Worm (Caenorhabditis elegans) whole organism, late embryonic: ENCODE results near the gene tsr-2.
A peak's percentile ranks its signal among the peaks of the same experiment; 100 is the strongest.
"Not testable (repeated sequence)": the region's sequence is repeated elsewhere in the genome, so short reads cannot be mapped to it uniquely, and the experiment has no call there.

Experiments used
- C08G9.2 ChIP-seq: sonication (generic microtip); optimal IDR thresholded peaks from 2 replicates; lab custom pipeline; 2016; ENCODE audit warnings: mild to moderate bottlenecking, missing genetic modification characterization, moderate library complexity, missing compliant biosample characterization
- C38D4.7 ChIP-seq: fragments of 200-800 bp; sonication (Bioruptor generic); optimal IDR thresholded peaks from 2 replicates; lab custom pipeline; 2018; ENCODE audit warnings: mild to moderate bottlenecking, missing genetic modification characterization, moderate library complexity, missing compliant biosample characterization
- K02D7.2 ChIP-seq: sonication (generic microtip); optimal IDR thresholded peaks from 2 replicates; lab custom pipeline; 2017; ENCODE audit warnings: mild to moderate bottlenecking, missing genetic modification characterization, missing compliant biosample characterization
- K09A11.1 ChIP-seq: sonication (generic microtip); optimal IDR thresholded peaks from 2 replicates; lab custom pipeline; 2017; ENCODE audit warnings: antibody characterized with exemption, mild to moderate bottlenecking, missing genetic modification characterization, missing compliant biosample characterization; ENCODE audit not compliant: insufficient read depth
- Y22D7AL.16 ChIP-seq: sonication (generic microtip); optimal IDR thresholded peaks from 2 replicates; lab custom pipeline; 2016; ENCODE audit warnings: missing genetic modification characterization, missing compliant biosample characterization
- ahr-1 ChIP-seq: sonication (generic microtip); optimal IDR thresholded peaks from 2 replicates; lab custom pipeline; 2016; ENCODE audit warnings: missing genetic modification characterization, missing compliant biosample characterization
- ama-1 ChIP-seq: fragments of 150-350 bp; optimal IDR thresholded peaks from 2 replicates; lab custom pipeline; 2014
- ceh-14 ChIP-seq: sonication (generic microtip); optimal IDR thresholded peaks from 2 replicates; lab custom pipeline; 2016; ENCODE audit warnings: missing genotype, missing genetic modification characterization, missing compliant biosample characterization
- ceh-18 ChIP-seq: sonication (generic microtip); optimal IDR thresholded peaks from 2 replicates; lab custom pipeline; 2016; ENCODE audit warnings: missing genetic modification characterization, missing compliant biosample characterization
- ceh-2 ChIP-seq: sonication (generic microtip); optimal IDR thresholded peaks from 2 replicates; lab custom pipeline; 2016; ENCODE audit warnings: missing genotype, missing genetic modification characterization, missing compliant biosample characterization
- ceh-24 ChIP-seq: sonication (generic microtip); optimal IDR thresholded peaks from 2 replicates; lab custom pipeline; 2016; ENCODE audit warnings: mild to moderate bottlenecking, missing genetic modification characterization, missing compliant biosample characterization
- ceh-30 ChIP-seq: fragments of 150-350 bp; optimal IDR thresholded peaks from 2 replicates; lab custom pipeline; 2014; ENCODE audit warnings: missing biosample characterization, missing genetic modification characterization
- ceh-31 ChIP-seq: sonication (generic microtip); optimal IDR thresholded peaks from 2 replicates; lab custom pipeline; 2016; ENCODE audit warnings: missing genetic modification characterization, missing compliant biosample characterization
- ceh-48 ChIP-seq: sonication (generic microtip); optimal IDR thresholded peaks from 2 replicates; lab custom pipeline; 2016; ENCODE audit warnings: missing genetic modification characterization, inconsistent platforms, missing compliant biosample characterization
- che-1 ChIP-seq: sonication (generic microtip); optimal IDR thresholded peaks from 2 replicates; lab custom pipeline; 2016; ENCODE audit warnings: mild to moderate bottlenecking, missing genetic modification characterization, missing compliant biosample characterization
- dve-1 ChIP-seq: sonication (generic microtip); optimal IDR thresholded peaks from 2 replicates; lab custom pipeline; 2017; ENCODE audit warnings: antibody characterized with exemption, mild to moderate bottlenecking, missing genetic modification characterization, missing compliant biosample characterization
- elt-2 ChIP-seq: sonication (generic microtip); optimal IDR thresholded peaks from 2 replicates; lab custom pipeline; 2016; ENCODE audit warnings: missing genetic modification reagents, missing genetic modification characterization, missing compliant biosample characterization
- elt-4 ChIP-seq: sonication (generic microtip); optimal IDR thresholded peaks from 2 replicates; lab custom pipeline; 2016; ENCODE audit warnings: missing genetic modification characterization, missing compliant biosample characterization
- eyg-1 ChIP-seq: sonication (generic microtip); optimal IDR thresholded peaks from 2 replicates; lab custom pipeline; 2016; ENCODE audit warnings: missing genotype, missing genetic modification characterization, missing compliant biosample characterization
- fkh-10 ChIP-seq: fragments of 150-350 bp; optimal IDR thresholded peaks from 2 replicates; lab custom pipeline; 2014; ENCODE audit warnings: missing biosample characterization, missing genetic modification reagents, missing genetic modification characterization
- fkh-6 ChIP-seq: sonication (generic microtip); optimal IDR thresholded peaks from 2 replicates; lab custom pipeline; 2016; ENCODE audit warnings: missing genetic modification characterization, missing compliant biosample characterization
- hlh-13 ChIP-seq: fragments of 200-800 bp; sonication (Bioruptor generic); optimal IDR thresholded peaks from 2 replicates; lab custom pipeline; 2018; ENCODE audit warnings: mild to moderate bottlenecking, missing genetic modification characterization, missing compliant biosample characterization
- hlh-30 ChIP-seq: sonication (generic microtip); optimal IDR thresholded peaks from 2 replicates; lab custom pipeline; 2017; ENCODE audit warnings: antibody characterized with exemption, missing genetic modification characterization, missing compliant biosample characterization; ENCODE audit not compliant: insufficient read depth
- hlh-6 ChIP-seq: sonication (generic microtip); optimal IDR thresholded peaks from 2 replicates; lab custom pipeline; 2016; ENCODE audit warnings: missing genotype, missing genetic modification characterization, missing compliant biosample characterization
- hlh-8 ChIP-seq: sonication (generic microtip); optimal IDR thresholded peaks from 2 replicates; lab custom pipeline; 2016; ENCODE audit warnings: missing genotype, missing genetic modification characterization, missing compliant biosample characterization
- lim-6 ChIP-seq: sonication (generic microtip); optimal IDR thresholded peaks from 2 replicates; lab custom pipeline; 2016; ENCODE audit warnings: missing genetic modification characterization, missing compliant biosample characterization
- lin-11 ChIP-seq: fragments of 200-800 bp; sonication (Bioruptor generic); optimal IDR thresholded peaks from 2 replicates; lab custom pipeline; 2018; ENCODE audit warnings: mild to moderate bottlenecking, missing genetic modification characterization, missing compliant biosample characterization
- mec-3 ChIP-seq: sonication (generic microtip); optimal IDR thresholded peaks from 2 replicates; lab custom pipeline; 2016; ENCODE audit warnings: borderline replicate concordance, missing genetic modification characterization, missing compliant biosample characterization
- nfya-1 ChIP-seq: sonication (generic microtip); optimal IDR thresholded peaks from 2 replicates; lab custom pipeline; 2017; ENCODE audit warnings: missing genetic modification characterization, mild to moderate bottlenecking, missing compliant biosample characterization, antibody characterized with exemption, moderate library complexity
- nhr-232 ChIP-seq: sonication (generic microtip); optimal IDR thresholded peaks from 2 replicates; lab custom pipeline; 2016; ENCODE audit warnings: missing genetic modification characterization, missing compliant biosample characterization
- npax-4 ChIP-seq: sonication (generic microtip); optimal IDR thresholded peaks from 2 replicates; lab custom pipeline; 2016; ENCODE audit warnings: missing genetic modification characterization, missing compliant biosample characterization
- pag-3 ChIP-seq: sonication (generic microtip); optimal IDR thresholded peaks from 2 replicates; lab custom pipeline; 2016; ENCODE audit warnings: missing compliant biosample characterization, missing genetic modification characterization, borderline replicate concordance
- pat-9 ChIP-seq: fragments of 200-800 bp; sonication (Bioruptor generic); optimal IDR thresholded peaks from 2 replicates; lab custom pipeline; 2018; ENCODE audit warnings: mild to moderate bottlenecking, missing genetic modification characterization, moderate library complexity, missing compliant biosample characterization
- pax-1 ChIP-seq: fragments of 150-350 bp; optimal IDR thresholded peaks from 2 replicates; lab custom pipeline; 2014; ENCODE audit warnings: missing biosample characterization, missing genetic modification characterization
- pha-4 ChIP-seq: fragments of 150-350 bp; optimal IDR thresholded peaks from 2 replicates; lab custom pipeline; 2018; ENCODE audit warnings: missing biosample characterization, missing genetic modification reagents, missing genetic modification characterization
- pqm-1 ChIP-seq: sonication (generic microtip); optimal IDR thresholded peaks from 2 replicates; lab custom pipeline; 2016; ENCODE audit warnings: missing genetic modification characterization, missing compliant biosample characterization
- pros-1 ChIP-seq: fragments of 150-350 bp; optimal IDR thresholded peaks from 2 replicates; lab custom pipeline; 2014; ENCODE audit warnings: missing biosample characterization, missing genetic modification reagents, missing genetic modification characterization
- ref-2 ChIP-seq: sonication (generic microtip); optimal IDR thresholded peaks from 2 replicates; lab custom pipeline; 2016; ENCODE audit warnings: missing genetic modification characterization, missing compliant biosample characterization
- sdc-2 ChIP-seq: sonication (generic microtip); optimal IDR thresholded peaks from 2 replicates; lab custom pipeline; 2016; ENCODE audit warnings: missing genotype, missing genetic modification characterization, missing compliant biosample characterization
- tbx-2 ChIP-seq: sonication (generic microtip); optimal IDR thresholded peaks from 2 replicates; lab custom pipeline; 2016; ENCODE audit warnings: missing genetic modification characterization, missing compliant biosample characterization
- tbx-7 ChIP-seq: sonication (generic microtip); optimal IDR thresholded peaks from 2 replicates; lab custom pipeline; 2016; ENCODE audit warnings: missing genotype, missing genetic modification characterization, missing compliant biosample characterization
- unc-42 ChIP-seq: sonication (generic microtip); optimal IDR thresholded peaks from 2 replicates; lab custom pipeline; 2016; ENCODE audit warnings: missing genotype, missing genetic modification characterization, missing compliant biosample characterization
- unc-55 ChIP-seq: sonication (generic microtip); optimal IDR thresholded peaks from 2 replicates; lab custom pipeline; 2017; ENCODE audit warnings: missing biosample characterization, missing genetic modification reagents, missing genetic modification characterization
- unc-86 ChIP-seq: sonication (generic microtip); optimal IDR thresholded peaks from 2 replicates; lab custom pipeline; 2016; ENCODE audit warnings: missing genetic modification characterization, missing compliant biosample characterization
- zip-5 ChIP-seq: sonication (generic microtip); optimal IDR thresholded peaks from 2 replicates; lab custom pipeline; 2016; ENCODE audit warnings: missing genetic modification characterization, missing compliant biosample characterization

The tsr-2 gene

ce11 chrIV:16659475-16659874, 3.1 kb downstream of the tsr-2 start:
- TF ChIP-seq pros-1 (tag; lab: Kevin White, UChicago) = no peak
- TF ChIP-seq fkh-6 (tag; lab: Kevin White, UChicago) = no peak
- no peak for TF ChIP-seq pat-9 (tag; lab: Kevin White, UChicago)
- TF ChIP-seq eyg-1 (tag; lab: Kevin White, UChicago) = no peak
- TF ChIP-seq hlh-30 (tag; lab: Kevin White, UChicago) = no peak
- TF ChIP-seq unc-86 (tag; lab: Kevin White, UChicago) = no peak
- no peak for TF ChIP-seq mec-3
- no peak for TF ChIP-seq nfya-1 (tag; lab: Kevin White, UChicago)
- TF ChIP-seq pha-4 (tag; lab: Kevin White, UChicago) = no peak
- no peak for TF ChIP-seq pqm-1 (tag; lab: Kevin White, UChicago)
- TF ChIP-seq ceh-31 (tag; lab: Kevin White, UChicago) = no peak
- no peak for TF ChIP-seq hlh-8 (tag; lab: Kevin White, UChicago)
- no peak for TF ChIP-seq sdc-2
- TF ChIP-seq Y22D7AL.16 (tag; lab: Kevin White, UChicago) = no peak
- TF ChIP-seq C38D4.7 (GFP tag; lab: Kevin White, UChicago) = no peak
- no peak for TF ChIP-seq zip-5 (tag; lab: Kevin White, UChicago)
- no peak for TF ChIP-seq pag-3 (tag; lab: Kevin White, UChicago)
- no peak for TF ChIP-seq ceh-14
- no peak for TF ChIP-seq nhr-232 (tag; lab: Kevin White, UChicago)

ce11 chrIV:16663591-16663990, 7.2 kb downstream of the tsr-2 start:
- TF ChIP-seq ceh-14 = peak; percentile 64
- no peak for TF ChIP-seq ref-2 (tag; lab: Kevin White, UChicago)
- TF ChIP-seq mec-3 = no peak
- peak; percentile 67 for TF ChIP-seq tbx-2
- no peak for TF ChIP-seq hlh-8 (tag; lab: Kevin White, UChicago)
- no peak for TF ChIP-seq ahr-1 (tag; lab: Kevin White, UChicago)
- peak; percentile 27 for TF ChIP-seq unc-42 (tag; lab: Kevin White, UChicago)
- TF ChIP-seq ceh-24 (tag; lab: Kevin White, UChicago) = no peak
- peak; percentile 8 for TF ChIP-seq dve-1 (tag; lab: Kevin White, UChicago)
- TF ChIP-seq hlh-6 (tag; lab: Kevin White, UChicago) = no peak
- TF ChIP-seq elt-2 = peak; percentile 6
- peak; percentile 60 for TF ChIP-seq nfya-1 (tag; lab: Kevin White, UChicago)
- TF ChIP-seq ceh-31 (tag; lab: Kevin White, UChicago) = peak; percentile 52
- TF ChIP-seq ceh-18 = peak; percentile 55

ce11 chrIV:16664020-16664419, 7.6 kb downstream of the tsr-2 start, which contains the start of gene sta-1:
sta-1 (plus strand) TSS chrIV:16664320.
- TF ChIP-seq lin-11 (tag; lab: Kevin White, UChicago); ama-1 (lab: Kevin White, UChicago); hlh-30 (tag; lab: Kevin White, UChicago): not testable (repeated sequence)
- TF ChIP-seq, all 69 proteins: peak for 0; not testable (repeated sequence) for 69

- no peak for TF ChIP-seq pqm-1 (tag; lab: Kevin White, UChicago)
- no peak for TF ChIP-seq npax-4 (tag; lab: Kevin White, UChicago)
- no peak for TF ChIP-seq K09A11.1
- TF ChIP-seq tbx-7 (tag; lab: Kevin White, UChicago) = no peak
- TF ChIP-seq ama-1 (lab: Kevin White, UChicago) = no peak
- no peak for TF ChIP-seq ref-2 (tag; lab: Kevin White, UChicago)
- TF ChIP-seq pax-1 (tag; lab: Kevin White, UChicago) = no peak
- TF ChIP-seq pat-9 (tag; lab: Kevin White, UChicago) = no peak
- no peak for TF ChIP-seq pag-3 (tag; lab: Kevin White, UChicago)
- no peak for TF ChIP-seq lim-6 (tag; lab: Kevin White, UChicago)
- TF ChIP-seq elt-4 = no peak
- TF ChIP-seq K02D7.2 (tag; lab: Kevin White, UChicago) = no peak
- peak; percentile 7 for TF ChIP-seq C08G9.2 (tag; lab: Kevin White, UChicago)
- TF ChIP-seq nfya-1 (tag; lab: Kevin White, UChicago) = peak; percentile 15
- TF ChIP-seq ceh-2 (tag; lab: Kevin White, UChicago) = no peak
- TF ChIP-seq fkh-10 (GFP tag; lab: Kevin White, UChicago) = no peak
- no peak for TF ChIP-seq unc-55
- peak; percentile 32 for TF ChIP-seq nhr-232 (tag; lab: Kevin White, UChicago)
- TF ChIP-seq pros-1 (tag; lab: Kevin White, UChicago) = no peak
- TF ChIP-seq ceh-30 (tag; lab: Kevin White, UChicago) = no peak
- no peak for TF ChIP-seq ceh-24 (tag; lab: Kevin White, UChicago)
- TF ChIP-seq tbx-2 = peak; percentile 7
- TF ChIP-seq hlh-13 = no peak
- TF ChIP-seq che-1 (tag; lab: Kevin White, UChicago) = peak; percentile 31
- TF ChIP-seq elt-2 = peak; percentile 47
- no peak for TF ChIP-seq hlh-8 (tag; lab: Kevin White, UChicago)
- TF ChIP-seq ceh-48 (tag; lab: Kevin White, UChicago) = no peak
Observed at ce11 chrIV:16684224-16684623, 27.8 kb downstream of the tsr-2 start.
